Worm (Caenorhabditis elegans): ENCODE measurements around the gene F53H4.2.

Gene F53H4.2

DNA sequence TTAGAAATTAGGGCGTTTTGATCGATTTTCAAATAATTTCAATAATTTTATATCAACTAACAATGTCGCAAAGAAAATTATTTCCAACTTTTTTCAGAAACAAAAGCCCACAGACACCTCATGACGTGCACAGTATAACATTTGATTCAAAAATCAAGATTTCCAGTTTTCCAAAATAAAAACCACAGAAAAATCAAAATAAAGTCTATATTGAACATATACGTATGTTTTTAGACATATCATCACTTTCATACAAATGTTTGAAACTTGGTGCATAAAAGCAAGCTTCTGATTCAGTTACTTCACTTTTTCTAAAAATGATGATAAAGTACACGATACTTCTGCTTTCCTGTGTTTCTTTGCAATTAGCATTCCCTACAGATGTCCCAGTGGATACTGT is at the start of gene F53H4.2:
Gene F53H4.2 (plus strand): TSS at position 301 of the 400 bp plus-strand sequence.
- TF ChIP-seq nhr-77 (tag; optimal IDR thresholded peaks at IDR 0.05) (no peak), egl-27 (tag; optimal IDR thresholded peaks at IDR 0.05) (no peak), snpc-4 (tag; optimal IDR thresholded peaks at IDR 0.05) (no peak), pag-3 (tag; optimal IDR thresholded peaks at IDR 0.05; ENCODE audit: borderline replicate concordance, insufficient read depth) (no peak), unc-130 (tag; optimal IDR thresholded peaks at IDR 0.05) (no peak), fkh-4 (tag; optimal IDR thresholded peaks at IDR 0.05; ENCODE audit: borderline replicate concordance) (no peak)

- TF ChIP-seq unc-98 (GFP tag; IDR thresholded peaks at IDR 0.05), result no peak
- TF ChIP-seq Y116A8C.19 (tag; optimal IDR thresholded peaks at IDR 0.05; ENCODE audit: borderline replicate concordance), result no peak
- TF ChIP-seq ceh-8 (GFP tag; optimal IDR thresholded peaks at IDR 0.05), result no peak
- TF ChIP-seq mdl-1 (tag; optimal IDR thresholded peaks at IDR 0.05), result no peak
- TF ChIP-seq hpl-2 (GFP tag; optimal IDR thresholded peaks at IDR 0.05), result no peak
- TF ChIP-seq unc-86 (tag; optimal IDR thresholded peaks at IDR 0.05), result no peak
- no peak for TF ChIP-seq hlh-4 (tag; optimal IDR thresholded peaks at IDR 0.05)
- TF ChIP-seq efl-3 (GFP tag; optimal IDR thresholded peaks at IDR 0.05), result no peak
- no peak for TF ChIP-seq ztf-11 (tag; optimal IDR thresholded peaks at IDR 0.05)
- TF ChIP-seq xbp-1 (tag; optimal IDR thresholded peaks at IDR 0.05), result no peak
- TF ChIP-seq nhr-28 (tag; optimal IDR thresholded peaks at IDR 0.05), result no peak
- TF ChIP-seq dpl-1 (GFP tag; optimal IDR thresholded peaks at IDR 0.05), result no peak
- no peak for TF ChIP-seq nhr-11 (tag; optimal IDR thresholded peaks at IDR 0.05)
- TF ChIP-seq ama-1 (optimal IDR thresholded peaks at IDR 0.05), result no peak
- TF ChIP-seq tbx-2 (tag; optimal IDR thresholded peaks at IDR 0.05), result no peak
- no peak for TF ChIP-seq egl-13 (tag; optimal IDR thresholded peaks at IDR 0.05)
- no peak for TF ChIP-seq fkh-4 (tag; optimal IDR thresholded peaks at IDR 0.05; ENCODE audit: borderline replicate concordance)
- TF ChIP-seq nhr-20 (tag; optimal IDR thresholded peaks at IDR 0.05), result no peak
- TF ChIP-seq rnt-1 (tag; optimal IDR thresholded peaks at IDR 0.05), result no peak
Measured at ce11 chrX:15811341-15811740, 45.6 kb upstream of the F53H4.2 start.

ce11 chrX:15814548-15814947 is 42.4 kb upstream of the F53H4.2 start:
- TF ChIP-seq ceh-63 (GFP tag; optimal IDR thresholded peaks at IDR 0.05) (no peak), nhr-19 (GFP tag; conservative IDR thresholded peaks at IDR 0.05) (no peak), nhr-85 (tag) (no peak), snu-23 (GFP tag; optimal IDR thresholded peaks at IDR 0.05) (no peak), nhr-90 (tag; optimal IDR thresholded peaks at IDR 0.05; ENCODE audit: poor library complexity) (no peak), swsn-7 (tag; optimal IDR thresholded peaks at IDR 0.05) (no peak), elt-3 (tag; optimal IDR thresholded peaks at IDR 0.05) (no peak), lsy-2 (tag; optimal IDR thresholded peaks at IDR 0.05) (no peak)

DNA sequence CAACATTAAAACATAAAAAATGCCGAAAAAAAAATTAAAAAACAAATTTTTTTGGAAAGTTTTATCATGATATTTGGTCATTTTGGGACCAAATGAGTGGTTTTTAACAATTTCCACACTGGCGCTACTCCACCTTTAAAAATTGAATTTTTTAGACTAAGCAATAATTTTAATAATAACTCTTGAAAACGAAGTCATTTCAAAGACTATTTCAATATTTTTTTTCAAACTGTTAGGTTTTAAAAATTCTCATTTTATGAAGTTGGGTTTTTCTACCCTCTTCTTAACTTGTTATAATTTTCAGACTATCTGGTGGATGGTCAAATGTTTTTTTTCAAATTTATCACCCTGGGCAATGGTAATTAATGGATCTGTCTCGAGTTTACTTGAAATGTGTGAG is 34.8 kb upstream of the F53H4.2 start, which contains the start of gene Y7A5A.8:
Gene Y7A5A.8 (plus strand): TSS at position 301 of the 400 bp plus-strand sequence.
- TF ChIP-seq nhr-76 (tag; optimal IDR thresholded peaks at IDR 0.05) (no peak), nhr-237 (tag; optimal IDR thresholded peaks at IDR 0.05) (no peak), dsc-1 (tag; optimal IDR thresholded peaks at IDR 0.05) (no peak), sup-37 (GFP tag; optimal IDR thresholded peaks at IDR 0.05) (no peak), sox-4 (tag; optimal IDR thresholded peaks at IDR 0.05) (no peak), nhr-47 (tag; optimal IDR thresholded peaks at IDR 0.05) (no peak), egl-27 (tag; optimal IDR thresholded peaks at IDR 0.05) (no peak), pqm-1 (tag; optimal IDR thresholded peaks at IDR 0.05) (no peak), vab-15 (tag; optimal IDR thresholded peaks at IDR 0.05) (no peak), ceh-63 (GFP tag; optimal IDR thresholded peaks at IDR 0.05) (no peak), C16A3.4 (tag; optimal IDR thresholded peaks at IDR 0.05) (no peak)
